Fruit fly (Drosophila melanogaster): ENCODE data around the gene CG3557.

The CG3557 gene

DNA sequence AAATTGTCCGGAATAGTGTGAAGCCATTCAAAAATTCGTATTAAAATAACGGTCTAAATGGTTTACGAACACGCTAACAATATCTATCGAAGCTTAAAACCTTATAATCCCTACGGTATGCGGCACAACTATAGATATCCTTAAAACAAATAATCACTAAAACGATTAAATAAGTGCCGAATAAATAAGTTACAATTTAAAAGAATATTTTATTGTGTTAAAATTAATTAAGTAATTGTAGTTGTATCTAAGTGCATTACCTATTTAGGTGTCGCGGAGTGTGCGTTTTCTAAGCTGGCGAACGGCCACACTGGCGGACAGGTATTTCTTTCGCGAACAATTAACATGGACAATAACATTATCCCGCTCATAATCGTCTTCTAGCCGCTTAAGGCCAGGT is 4.8 kb downstream of the CG3557 start, which contains the start of gene Eogt:
TSS of gene Eogt (plus strand) at position 293 of the 400 bp plus-strand sequence.
- peak; percentile 95 for TF ChIP-seq Gug (GFP tag; IDR thresholded peaks at IDR 0.05)
- peak; percentile 96 for TF ChIP-seq CG11294 (GFP tag; IDR thresholded peaks at IDR 0.05)
- peak; percentile 46 for TF ChIP-seq fkh (GFP tag; optimal IDR thresholded peaks at IDR 0.05)
- TF ChIP-seq CG8319 (GFP tag; optimal IDR thresholded peaks at IDR 0.05), result peak; percentile 79
- TF ChIP-seq dac (GFP tag; optimal IDR thresholded peaks at IDR 0.05), result peak; percentile 84
- peak; percentile 84 for TF ChIP-seq Blimp-1 (GFP tag; optimal IDR thresholded peaks at IDR 0.05)
- peak; percentile 98 for TF ChIP-seq CG3032 (tag; optimal IDR thresholded peaks at IDR 0.05)
- peak; percentile 83 for TF ChIP-seq CG6854 (GFP tag; optimal IDR thresholded peaks at IDR 0.05)
- peak; percentile 99 for TF ChIP-seq eg (GFP tag; IDR thresholded peaks at IDR 0.05)
- TF ChIP-seq CG31627 (GFP tag; optimal IDR thresholded peaks at IDR 0.05), result peak; percentile 93
- peak; percentile 90 for TF ChIP-seq Hr39 (GFP tag; optimal IDR thresholded peaks at IDR 0.05)
- TF ChIP-seq Sox14 (GFP tag; optimal IDR thresholded peaks at IDR 0.05), result peak; percentile 94
- peak; percentile 96 for TF ChIP-seq Sox15 (GFP tag; optimal IDR thresholded peaks at IDR 0.05)
- TF ChIP-seq CG34406 (GFP tag; optimal IDR thresholded peaks at IDR 0.05), result peak; percentile 95
- TF ChIP-seq Ets96B (tag; optimal IDR thresholded peaks at IDR 0.05), result peak; percentile 97
- TF ChIP-seq Lpt (GFP tag; optimal IDR thresholded peaks at IDR 0.05), result peak; percentile 89
- TF ChIP-seq Met (GFP tag; optimal IDR thresholded peaks at IDR 0.05), result peak; percentile 91
- peak; percentile 43 for TF ChIP-seq fd85E (GFP tag; optimal IDR thresholded peaks at IDR 0.05)
- peak; percentile 93 for TF ChIP-seq CG8632 (GFP tag; optimal IDR thresholded peaks at IDR 0.05)
- peak; percentile 93 for TF ChIP-seq Hr4 (GFP tag; optimal IDR thresholded peaks at IDR 0.05)
- peak; percentile 89 for TF ChIP-seq net (GFP tag; optimal IDR thresholded peaks at IDR 0.05)
- peak; percentile 86 for TF ChIP-seq Ets21C (GFP tag; optimal IDR thresholded peaks at IDR 0.05)
- TF ChIP-seq CG7368 (GFP tag; optimal IDR thresholded peaks at IDR 0.05), result peak; percentile 84
- no peak for TF ChIP-seq vri (GFP tag; optimal IDR thresholded peaks at IDR 0.05)
- TF ChIP-seq CG4318 (GFP tag; optimal IDR thresholded peaks at IDR 0.05), result peak; percentile 89
- TF ChIP-seq Eip78C (GFP tag), result peak; percentile 98
- TF ChIP-seq Smox (GFP tag; optimal IDR thresholded peaks at IDR 0.05), result peak; percentile 92
- TF ChIP-seq Eip75B (GFP tag; optimal IDR thresholded peaks at IDR 0.05), result peak; percentile 89
- peak; percentile 96 for TF ChIP-seq CG8119 (GFP tag; IDR thresholded peaks at IDR 0.05)
- peak; percentile 95 for TF ChIP-seq CG32006 (GFP tag; optimal IDR thresholded peaks at IDR 0.05)
- TF ChIP-seq pdm3 (GFP tag; optimal IDR thresholded peaks at IDR 0.05), result peak; percentile 93
- peak; percentile 83 for TF ChIP-seq Eip93F (GFP tag; optimal IDR thresholded peaks at IDR 0.05)
- TF ChIP-seq CG6792 (GFP tag; optimal IDR thresholded peaks at IDR 0.05), result peak; percentile 93
- peak; percentile 95 for TF ChIP-seq dsx (GFP tag; optimal IDR thresholded peaks at IDR 0.05; ENCODE audit: poor library complexity, severe bottlenecking)
- peak; percentile 65 for TF ChIP-seq CG11762 (GFP tag; optimal IDR thresholded peaks at IDR 0.05; ENCODE audit: insufficient read depth)
- TF ChIP-seq ss (GFP tag; optimal IDR thresholded peaks at IDR 0.05), result peak in 1 of 2 experiments; percentile 92
- peak; percentile 90 for TF ChIP-seq achi (GFP tag; optimal IDR thresholded peaks at IDR 0.05)
- TF ChIP-seq cyc (GFP tag; optimal IDR thresholded peaks at IDR 0.05), result peak; percentile 91
- TF ChIP-seq topi (GFP tag; optimal IDR thresholded peaks at IDR 0.05), result peak; percentile 90
- peak; percentile 88 for TF ChIP-seq CG16779 (tag; optimal IDR thresholded peaks at IDR 0.05)
- TF ChIP-seq CG9139 (GFP tag; optimal IDR thresholded peaks at IDR 0.05), result peak; percentile 80
- TF ChIP-seq CG15336 (GFP tag; IDR thresholded peaks at IDR 0.05), result peak; percentile 96
- TF ChIP-seq salr (GFP tag; optimal IDR thresholded peaks at IDR 0.05), result peak; percentile 84 to 96
- peak; percentile 94 for TF ChIP-seq CG10669 (GFP tag; optimal IDR thresholded peaks at IDR 0.05)
- TF ChIP-seq CG1621 (tag; optimal IDR thresholded peaks at IDR 0.05), result peak; percentile 97
- TF ChIP-seq CG10631 (GFP tag; optimal IDR thresholded peaks at IDR 0.05), result peak; percentile 95
- no peak for TF ChIP-seq Hr38 (GFP tag; optimal IDR thresholded peaks at IDR 0.05)
- TF ChIP-seq fd59A (GFP tag; optimal IDR thresholded peaks at IDR 0.05), result peak; percentile 94
- TF ChIP-seq OdsH (GFP tag; optimal IDR thresholded peaks at IDR 0.05), result peak; percentile 96
- peak; percentile 93 for TF ChIP-seq esn (GFP tag; optimal IDR thresholded peaks at IDR 0.05)
- peak; percentile 95 for TF ChIP-seq acj6 (GFP tag; optimal IDR thresholded peaks at IDR 0.05)
- peak; percentile 93 for TF ChIP-seq CG11902 (GFP tag; optimal IDR thresholded peaks at IDR 0.05)

All from whole organism, prepupa.